Worm (Caenorhabditis elegans) whole organism, L2 larva: ENCODE measurements around the gene F56H11.2.

Source experiments
- C34F6.9 ChIP-seq: fragments of 150-350 bp; optimal IDR thresholded peaks from 2 replicates; lab custom pipeline; 2014; ENCODE audit warnings: missing biosample characterization, missing genetic modification characterization
- F13H6.1 ChIP-seq: sonication (generic microtip); optimal IDR thresholded peaks from 2 replicates; lab custom pipeline; 2016; ENCODE audit warnings: missing genetic modification characterization, missing compliant biosample characterization
- R02D3.7 ChIP-seq: fragments of 150-350 bp; optimal IDR thresholded peaks from 2 replicates; lab custom pipeline; 2014; ENCODE audit warnings: missing biosample characterization, missing genetic modification characterization
- Y55F3AM.14 ChIP-seq: fragments of 200-800 bp; sonication (Bioruptor generic); optimal IDR thresholded peaks from 2 replicates; lab custom pipeline; 2018; ENCODE audit warnings: mild to moderate bottlenecking, missing genetic modification characterization, missing compliant biosample characterization
- ZK546.5 ChIP-seq: sonication (generic microtip); optimal IDR thresholded peaks from 2 replicates; lab custom pipeline; 2017; ENCODE audit warnings: missing biosample characterization, missing genetic modification characterization
- alr-1 ChIP-seq: fragments of 150-350 bp; optimal IDR thresholded peaks from 2 replicates; lab custom pipeline; 2014; ENCODE audit warnings: missing biosample characterization, missing genetic modification characterization
- aly-2 ChIP-seq: fragments of 150-350 bp; optimal IDR thresholded peaks from 2 replicates; lab custom pipeline; 2014; ENCODE audit warnings: missing biosample characterization, missing genetic modification characterization
- ama-1 ChIP-seq: fragments of 150-350 bp; optimal IDR thresholded peaks from 2 replicates; lab custom pipeline; 2018; ENCODE audit warnings: inconsistent platforms
- blmp-1 ChIP-seq: sonication (generic microtip); optimal IDR thresholded peaks from 2 replicates; lab custom pipeline; 2017; ENCODE audit warnings: missing genetic modification characterization, mild to moderate bottlenecking, missing compliant biosample characterization, antibody characterized with exemption, moderate library complexity; ENCODE audit not compliant: insufficient read depth
- ceh-16 ChIP-seq: fragments of 150-350 bp; optimal IDR thresholded peaks from 2 replicates; lab custom pipeline; 2014; ENCODE audit warnings: missing biosample characterization, missing genetic modification characterization
- ceh-82 ChIP-seq: fragments of 150-350 bp; optimal IDR thresholded peaks from 2 replicates; lab custom pipeline; 2014; ENCODE audit warnings: missing biosample characterization, missing genetic modification characterization
- crh-2 ChIP-seq: sonication (generic microtip); optimal IDR thresholded peaks from 2 replicates; lab custom pipeline; 2017; ENCODE audit warnings: missing biosample characterization, missing genetic modification characterization
- dmd-4 ChIP-seq: sonication (generic microtip); optimal IDR thresholded peaks from 2 replicates; lab custom pipeline; 2017; ENCODE audit warnings: missing biosample characterization, missing genetic modification characterization
- egl-27 ChIP-seq: sonication (generic microtip); optimal IDR thresholded peaks from 3 replicates; lab custom pipeline; 2017; ENCODE audit warnings: missing biosample characterization, missing genetic modification reagents, missing genetic modification characterization
- elt-1 ChIP-seq: fragments of 150-350 bp; optimal IDR thresholded peaks from 2 replicates; lab custom pipeline; 2014; ENCODE audit warnings: missing biosample characterization, missing genetic modification characterization
- elt-3 ChIP-seq: sonication (generic microtip); optimal IDR thresholded peaks from 2 replicates; lab custom pipeline; 2017; ENCODE audit warnings: missing biosample characterization, missing genetic modification characterization
- fos-1 ChIP-seq: fragments of 150-350 bp; optimal IDR thresholded peaks from 2 replicates; lab custom pipeline; 2014; ENCODE audit warnings: missing biosample characterization, missing genetic modification characterization
- gmeb-1 ChIP-seq: fragments of 150-350 bp; optimal IDR thresholded peaks from 2 replicates; lab custom pipeline; 2014; ENCODE audit warnings: missing biosample characterization, missing genetic modification characterization
- lin-11 ChIP-seq: fragments of 150-350 bp; sonication (generic microtip); optimal IDR thresholded peaks from 2 replicates; lab custom pipeline; 2014; ENCODE audit warnings: missing biosample characterization, missing genetic modification characterization, inconsistent platforms, mixed read lengths
- lin-13 ChIP-seq: fragments of 150-350 bp; optimal IDR thresholded peaks from 2 replicates; lab custom pipeline; 2014; ENCODE audit warnings: missing biosample characterization, missing genetic modification reagents, missing genetic modification characterization
- lin-39 ChIP-seq: fragments of 150-350 bp; optimal IDR thresholded peaks from 2 replicates; lab custom pipeline; 2014; ENCODE audit warnings: missing biosample characterization, missing genetic modification reagents, missing genetic modification characterization
- lsy-2 ChIP-seq, 2 experiments: fragments of 150-350 bp in 1 of 2; sonication (generic microtip) in 1 of 2; optimal IDR thresholded peaks; 2 replicates each; lab custom pipeline; 2014 to 2017; ENCODE audit warnings: missing biosample characterization in 2 of 2, missing genetic modification characterization in 2 of 2
- mab-5 ChIP-seq: fragments of 150-350 bp; optimal IDR thresholded peaks from 2 replicates; lab custom pipeline; 2014; ENCODE audit warnings: missing biosample characterization, missing genetic modification characterization
- mbf-1 ChIP-seq: sonication (generic microtip); optimal IDR thresholded peaks from 2 replicates; lab custom pipeline; 2017; ENCODE audit warnings: missing biosample characterization, missing genetic modification characterization
- mdl-1 ChIP-seq, 2 experiments: fragments of 150-350 bp in 1 of 2; sonication (generic microtip) in 1 of 2; optimal IDR thresholded peaks; 2 replicates each; lab custom pipeline; 2017; ENCODE audit warnings: missing biosample characterization in 2 of 2, missing genetic modification characterization in 2 of 2
- nhr-10 ChIP-seq: sonication (generic microtip); optimal IDR thresholded peaks from 2 replicates; lab custom pipeline; 2017; ENCODE audit warnings: missing biosample characterization, missing genetic modification characterization
- nhr-11 ChIP-seq: fragments of 150-350 bp; optimal IDR thresholded peaks from 2 replicates; lab custom pipeline; 2014; ENCODE audit warnings: missing biosample characterization, missing genetic modification characterization
- nhr-12 ChIP-seq: fragments of 150-350 bp; optimal IDR thresholded peaks from 2 replicates; lab custom pipeline; 2014; ENCODE audit warnings: missing biosample characterization, missing genetic modification characterization
- nhr-129 ChIP-seq: fragments of 150-350 bp; optimal IDR thresholded peaks from 2 replicates; lab custom pipeline; 2014; ENCODE audit warnings: missing biosample characterization, missing genetic modification characterization
- nhr-21 ChIP-seq: fragments of 150-350 bp; optimal IDR thresholded peaks from 2 replicates; lab custom pipeline; 2014; ENCODE audit warnings: missing biosample characterization, missing genetic modification characterization
- nhr-23 ChIP-seq: fragments of 150-350 bp; optimal IDR thresholded peaks from 2 replicates; lab custom pipeline; 2014; ENCODE audit warnings: missing biosample characterization, missing genetic modification reagents, missing genetic modification characterization
- nhr-237 ChIP-seq: fragments of 150-350 bp; optimal IDR thresholded peaks from 2 replicates; lab custom pipeline; 2014; ENCODE audit warnings: missing biosample characterization, missing genetic modification characterization
- nhr-25 ChIP-seq: fragments of 150-350 bp; sonication (generic microtip); optimal IDR thresholded peaks from 3 replicates; lab custom pipeline; 2014; ENCODE audit warnings: missing biosample characterization, missing genetic modification characterization
- nhr-6 ChIP-seq: fragments of 150-350 bp; optimal IDR thresholded peaks from 2 replicates; lab custom pipeline; 2014; ENCODE audit warnings: missing biosample characterization, missing genetic modification characterization
- nhr-77 ChIP-seq: fragments of 150-350 bp; optimal IDR thresholded peaks from 2 replicates; lab custom pipeline; 2014; ENCODE audit warnings: missing biosample characterization, missing genetic modification characterization
- peb-1 ChIP-seq: fragments of 150-350 bp; optimal IDR thresholded peaks from 2 replicates; lab custom pipeline; 2014; ENCODE audit warnings: missing biosample characterization, missing genetic modification characterization
- sem-4 ChIP-seq: fragments of 150-350 bp; optimal IDR thresholded peaks from 2 replicates; lab custom pipeline; 2014; ENCODE audit warnings: missing biosample characterization, missing genetic modification reagents, missing genetic modification characterization
- skn-1 ChIP-seq: sonication (generic microtip); optimal IDR thresholded peaks from 2 replicates; lab custom pipeline; 2017; ENCODE audit warnings: missing biosample characterization, missing genetic modification characterization
- sma-3 ChIP-seq: sonication (generic microtip); optimal IDR thresholded peaks from 2 replicates; lab custom pipeline; 2016; ENCODE audit warnings: missing genetic modification reagents, missing genetic modification characterization, missing compliant biosample characterization
- sma-9 ChIP-seq, 2 experiments: fragments of 150-350 bp in 1 of 2; sonication (generic microtip) in 1 of 2; optimal IDR thresholded peaks; 2 replicates each; lab custom pipeline; 2014 to 2016; ENCODE audit warnings: missing genetic modification characterization in 2 of 2, mild to moderate bottlenecking in 1 of 2, missing biosample characterization in 1 of 2, missing compliant biosample characterization in 1 of 2, missing genetic modification reagents in 1 of 2, moderate library complexity in 1 of 2
- snpc-4 ChIP-seq: fragments of 150-350 bp; optimal IDR thresholded peaks from 2 replicates; lab custom pipeline; 2014; ENCODE audit warnings: missing biosample characterization, missing genetic modification characterization
- unc-39 ChIP-seq: fragments of 150-350 bp; optimal IDR thresholded peaks from 2 replicates; lab custom pipeline; 2014; ENCODE audit warnings: missing biosample characterization, missing genetic modification characterization
- unc-55 ChIP-seq: fragments of 150-350 bp; sonication (generic microtip); optimal IDR thresholded peaks from 3 replicates; lab custom pipeline; 2014; ENCODE audit warnings: missing biosample characterization, missing genetic modification reagents, missing genetic modification characterization
- unc-62 ChIP-seq: fragments of 150-350 bp; optimal IDR thresholded peaks from 2 replicates; lab custom pipeline; 2014; ENCODE audit warnings: missing biosample characterization, missing genetic modification reagents, missing genetic modification characterization
- zag-1 ChIP-seq: fragments of 150-350 bp; optimal IDR thresholded peaks from 2 replicates; lab custom pipeline; 2014; ENCODE audit warnings: missing biosample characterization, missing genetic modification characterization
- ztf-1 ChIP-seq: fragments of 200-800 bp; sonication (Bioruptor generic); conservative IDR thresholded peaks from 2 replicates; pipeline ENCODE4 v1.3.6; 2022; ENCODE audit warnings: missing genetic modification characterization, missing compliant biosample characterization
- ztf-11 ChIP-seq: sonication (generic microtip); optimal IDR thresholded peaks from 2 replicates; lab custom pipeline; 2017; ENCODE audit warnings: missing biosample characterization, missing genetic modification characterization
- ztf-4 ChIP-seq: fragments of 150-350 bp; optimal IDR thresholded peaks from 2 replicates; lab custom pipeline; 2014; ENCODE audit warnings: missing biosample characterization, missing genetic modification characterization

Gene F56H11.2

ce11 chrIV:9512836-9513235, 20.1 kb downstream of the F56H11.2 start, which contains the start of gene C33A12.3:
TSS of gene C33A12.3 (minus strand) at chrIV:9513002.
- TF ChIP-seq unc-55 (GFP tag; lab: Kevin White, UChicago) (no peak), nhr-129 (tag; lab: Kevin White, UChicago) (peak; percentile 13)

ce11 chrIV:9511640-9512039, 21.3 kb downstream of the F56H11.2 start:
- TF ChIP-seq sma-9 (GFP tag; optimal IDR thresholded peaks at IDR 0.05; lab: Kevin White, UChicago) (peak; percentile 18), sma-9 (tag; optimal IDR thresholded peaks at IDR 0.05; lab: Kevin White, UChicago) (no peak), ZK546.5 (tag; lab: Kevin White, UChicago) (no peak), lin-13 (GFP tag; lab: Kevin White, UChicago) (no peak)

- peak; percentile 47 for TF ChIP-seq zag-1 (tag; lab: Kevin White, UChicago)
- peak; percentile 81 for TF ChIP-seq lin-13 (GFP tag; lab: Kevin White, UChicago)
- no peak for TF ChIP-seq skn-1
- peak; percentile 91 for TF ChIP-seq ama-1 (lab: Kevin White, UChicago)
- peak; percentile 74 for TF ChIP-seq F13H6.1 (tag; lab: Kevin White, UChicago)
- TF ChIP-seq unc-39 (tag; lab: Kevin White, UChicago), result no peak
- no peak for TF ChIP-seq nhr-11
- peak; percentile 38 for TF ChIP-seq R02D3.7 (tag; lab: Kevin White, UChicago)
- peak; percentile 81 for TF ChIP-seq nhr-25 (tag; lab: Kevin White, UChicago)
- peak; percentile 86 for TF ChIP-seq nhr-21 (tag; lab: Kevin White, UChicago)
- TF ChIP-seq lin-39 (tag; lab: Kevin White, UChicago), result no peak
- TF ChIP-seq unc-55 (GFP tag; lab: Kevin White, UChicago), result peak; percentile 79
- no peak for TF ChIP-seq aly-2 (tag; lab: Kevin White, UChicago)
- no peak for TF ChIP-seq ceh-82 (tag; lab: Kevin White, UChicago)
- TF ChIP-seq sma-3, result peak; percentile 78
- peak; percentile 66 for TF ChIP-seq ztf-4 (tag; lab: Kevin White, UChicago)
- TF ChIP-seq mbf-1 (tag; lab: Kevin White, UChicago), result no peak
- no peak for TF ChIP-seq ztf-1
- TF ChIP-seq crh-2, result peak; percentile 85
- peak; percentile 34 for TF ChIP-seq peb-1
- TF ChIP-seq unc-62, result no peak
- peak; percentile 87 for TF ChIP-seq sma-9 (GFP tag; optimal IDR thresholded peaks at IDR 0.05; lab: Kevin White, UChicago)
- no peak for TF ChIP-seq sma-9 (tag; optimal IDR thresholded peaks at IDR 0.05; lab: Kevin White, UChicago)
- no peak for TF ChIP-seq nhr-23 (tag; lab: Kevin White, UChicago)
- peak; percentile 18 for TF ChIP-seq ZK546.5 (tag; lab: Kevin White, UChicago)
- peak; percentile 62 to 85 for TF ChIP-seq lsy-2 (tag; optimal IDR thresholded peaks at IDR 0.05; lab: Kevin White, UChicago)
- peak; percentile 88 for TF ChIP-seq ceh-16 (tag; lab: Kevin White, UChicago)
- TF ChIP-seq alr-1 (tag; lab: Kevin White, UChicago), result no peak
- TF ChIP-seq lin-11 (tag; lab: Kevin White, UChicago), result peak; percentile 70
- no peak for TF ChIP-seq nhr-10 (tag; lab: Kevin White, UChicago)
- TF ChIP-seq nhr-12 (tag; lab: Kevin White, UChicago), result no peak
- TF ChIP-seq gmeb-1, result peak; percentile 64
- peak; percentile 44 for TF ChIP-seq nhr-6
- TF ChIP-seq elt-1 (tag; lab: Kevin White, UChicago), result no peak
- peak; percentile 18 for TF ChIP-seq ztf-11 (tag; lab: Kevin White, UChicago)
- no peak for TF ChIP-seq nhr-237 (tag; lab: Kevin White, UChicago)
- TF ChIP-seq dmd-4 (tag; lab: Kevin White, UChicago), result no peak
- peak; percentile 99 for TF ChIP-seq snpc-4 (tag; lab: Kevin White, UChicago)
- peak; percentile 60 to 68 for TF ChIP-seq mdl-1 (tag; optimal IDR thresholded peaks at IDR 0.05; lab: Kevin White, UChicago)
- peak; percentile 1 for TF ChIP-seq nhr-77 (tag; lab: Kevin White, UChicago)
- TF ChIP-seq nhr-129 (tag; lab: Kevin White, UChicago), result peak; percentile 71
- peak; percentile 25 for TF ChIP-seq fos-1
- TF ChIP-seq C34F6.9, result peak; percentile 59
- TF ChIP-seq Y55F3AM.14 (GFP tag; lab: Kevin White, UChicago), result peak; percentile 35
- peak; percentile 62 for TF ChIP-seq sem-4
- TF ChIP-seq mab-5, result peak; percentile 10
- peak; percentile 33 for TF ChIP-seq blmp-1 (tag; lab: Kevin White, UChicago)
- TF ChIP-seq elt-3, result no peak
- TF ChIP-seq egl-27, result peak; percentile 67
These were observed 21.7 kb downstream of the F56H11.2 start for ce11 chrIV:9511221-9511638.
